Worm (Caenorhabditis elegans): Measurements from ENCODE around the gene bpl-1.

DNA sequence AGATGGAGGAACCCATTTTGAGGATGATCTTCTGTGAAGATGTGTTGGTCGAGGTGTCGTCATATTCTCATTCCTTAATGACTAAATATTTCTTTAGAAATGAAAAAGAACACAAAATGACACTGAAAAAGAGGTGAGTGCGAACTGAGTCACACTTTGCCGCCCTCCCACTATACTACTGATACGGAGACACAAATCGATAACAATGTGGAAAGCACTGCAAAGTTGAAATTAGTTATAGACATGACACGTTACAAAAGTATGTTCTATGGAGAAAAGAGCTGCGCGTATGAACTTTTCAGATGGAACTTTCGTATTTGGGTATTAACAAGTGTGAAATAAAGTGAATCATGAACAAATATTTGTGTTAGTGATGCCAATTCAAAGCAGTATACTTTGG lies 29.8 kb upstream of the bpl-1 start, which contains the start of gene tat-4:
- TF ChIP-seq ztf-11 (tag; optimal IDR thresholded peaks at IDR 0.05) = no peak
- TF ChIP-seq elt-1 (tag; optimal IDR thresholded peaks at IDR 0.05) = no peak
- no peak for TF ChIP-seq egl-27 (tag; optimal IDR thresholded peaks at IDR 0.05)
- TF ChIP-seq nhr-28 (tag; optimal IDR thresholded peaks at IDR 0.05) = no peak
- TF ChIP-seq R02D3.7 (tag; optimal IDR thresholded peaks at IDR 0.05) = no peak

Data from whole organism, L3 larva.